Fruit fly (Drosophila melanogaster) Kc167 (cell line): ENCODE data around the gene slmo.

Source experiments
- Myc ChIP-seq: fragments of >200 bp; optimal IDR thresholded peaks from 2 replicates; lab custom pipeline; 2017; ENCODE audit warnings: missing external identifiers
- Sin3A ChIP-seq: fragments of >200 bp; optimal IDR thresholded peaks from 2 replicates; lab custom pipeline; 2018; ENCODE audit warnings: missing external identifiers
- h ChIP-seq: fragments of >200 bp; optimal IDR thresholded peaks from 3 replicates; lab custom pipeline; 2018; ENCODE audit warnings: missing external identifiers
- insv ChIP-seq: fragments of >200 bp; optimal IDR thresholded peaks from 3 replicates; lab custom pipeline; 2018; ENCODE audit warnings: missing external identifiers
- psq ChIP-seq: fragments of >200 bp; optimal IDR thresholded peaks from 2 replicates; lab custom pipeline; 2017; ENCODE audit warnings: missing external identifiers
- ttk ChIP-seq: sonication (Bioruptor generic); optimal IDR thresholded peaks from 2 replicates; lab custom pipeline; 2017; ENCODE audit warnings: missing external identifiers

The slmo gene

dm6 chr2L:6046865-6047264 lies 1.6 kb downstream of the slmo start:
- TF ChIP-seq Sin3A (no peak), ttk (lab: Kevin White, UChicago) (no peak), Myc (lab: Kevin White, UChicago) (no peak), psq (lab: Kevin White, UChicago) (no peak), insv (lab: Kevin White, UChicago) (no peak), h (no peak)

- TF ChIP-seq insv (lab: Kevin White, UChicago) (no peak), ttk (lab: Kevin White, UChicago) (no peak), Sin3A (no peak), h (no peak), Myc (lab: Kevin White, UChicago) (no peak), psq (lab: Kevin White, UChicago) (no peak)
These were observed 2.4 kb downstream of the slmo start, which contains the start of gene Pfas for dm6 chr2L:6045972-6046718. Pfas (minus strand) TSS chr2L:6046050.

DNA sequence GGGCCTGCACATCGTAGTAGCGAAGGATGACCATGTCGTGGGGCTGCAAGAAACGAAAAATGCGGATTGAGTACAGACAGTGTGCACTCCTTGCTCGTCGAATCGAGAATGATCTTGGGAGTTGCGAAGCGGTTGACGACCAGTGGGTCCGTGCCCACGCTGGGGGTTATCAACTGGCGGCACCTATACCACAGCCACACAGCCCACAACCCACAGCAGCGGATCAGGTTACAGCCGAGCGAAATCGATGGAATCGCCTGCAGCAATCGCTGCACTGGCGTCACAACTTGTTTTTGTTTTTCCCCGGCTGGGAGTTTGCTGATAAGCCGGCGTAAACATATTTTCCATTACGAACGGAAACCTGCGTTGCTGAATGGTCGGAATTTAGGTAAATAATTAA lies 3.0 kb downstream of the slmo start:
- no peak for TF ChIP-seq ttk (lab: Kevin White, UChicago)
- no peak for TF ChIP-seq h
- TF ChIP-seq Sin3A, result no peak
- no peak for TF ChIP-seq Myc (lab: Kevin White, UChicago)
- TF ChIP-seq psq (lab: Kevin White, UChicago), result no peak
- TF ChIP-seq insv (lab: Kevin White, UChicago), result no peak

DNA sequence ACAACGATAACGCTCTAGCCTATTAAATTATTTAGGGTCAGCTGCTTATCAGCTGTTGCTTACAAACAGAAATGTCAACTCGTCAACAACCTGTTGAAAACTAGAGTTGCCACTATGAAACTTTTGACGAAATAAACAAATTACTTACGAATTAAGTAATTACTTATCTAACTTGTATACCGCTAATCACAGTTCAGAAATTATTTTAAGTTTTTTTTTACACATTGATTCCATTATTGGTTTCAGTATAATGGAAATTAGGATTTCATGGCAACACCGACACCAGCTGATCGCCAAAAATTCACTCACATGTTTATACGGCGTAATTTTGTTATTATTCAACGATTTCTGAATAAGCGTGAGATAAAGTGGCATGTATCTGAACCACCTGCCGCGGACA lies 10.7 kb downstream of the slmo start, which contains the start of the genes CG9117 and CG31643:
TSS of gene CG9117 (minus strand) at position 73 of the 400 bp plus-strand sequence.
TSS of gene CG31643 (plus strand) at position 288 of the 400 bp plus-strand sequence.
- TF ChIP-seq h (no peak), insv (lab: Kevin White, UChicago) (no peak), ttk (lab: Kevin White, UChicago) (no peak), Sin3A (no peak), psq (lab: Kevin White, UChicago) (no peak), Myc (lab: Kevin White, UChicago) (no peak)

DNA sequence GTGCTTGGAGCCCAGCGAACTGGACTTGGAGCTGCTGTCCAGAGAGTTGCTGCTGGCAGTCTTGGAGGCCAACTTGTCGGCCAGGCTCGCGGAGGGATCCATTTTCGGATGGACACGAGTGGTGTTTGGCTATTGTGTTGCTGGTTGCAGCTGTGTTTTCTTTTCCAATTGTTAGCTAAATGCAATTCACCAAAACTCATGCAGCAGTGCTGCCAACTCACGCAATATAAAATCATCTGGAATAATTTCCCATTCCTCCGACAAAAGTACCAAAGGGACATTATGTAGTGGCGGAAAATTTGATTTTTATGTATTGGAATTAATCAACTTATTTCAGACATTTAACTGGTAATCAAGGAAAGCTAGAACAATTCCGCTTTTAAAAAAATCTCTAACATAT lies 11.8 kb downstream of the slmo start, which contains the start of gene mtm:
TSS of gene mtm (minus strand) at position 306 of the 400 bp plus-strand sequence.
- TF ChIP-seq ttk (lab: Kevin White, UChicago) (no peak), Sin3A (no peak), insv (lab: Kevin White, UChicago) (no peak), Myc (lab: Kevin White, UChicago) (no peak), h (no peak), psq (lab: Kevin White, UChicago) (no peak)

- TF ChIP-seq psq (lab: Kevin White, UChicago) (no peak), Sin3A (no peak), ttk (lab: Kevin White, UChicago) (no peak), insv (lab: Kevin White, UChicago) (no peak), Myc (lab: Kevin White, UChicago) (no peak), h (no peak)
These were observed 13.4 kb downstream of the slmo start for dm6 chr2L:6035155-6035554.

dm6 chr2L:6034344-6034743 lies 14.2 kb downstream of the slmo start, which contains the start of gene CG9109:
CG9109 (minus strand) TSS chr2L:6034423.
- TF ChIP-seq ttk (lab: Kevin White, UChicago), result no peak
- no peak for TF ChIP-seq Sin3A
- TF ChIP-seq Myc (lab: Kevin White, UChicago), result no peak
- no peak for TF ChIP-seq insv (lab: Kevin White, UChicago)
- TF ChIP-seq psq (lab: Kevin White, UChicago), result no peak
- no peak for TF ChIP-seq h

DNA sequence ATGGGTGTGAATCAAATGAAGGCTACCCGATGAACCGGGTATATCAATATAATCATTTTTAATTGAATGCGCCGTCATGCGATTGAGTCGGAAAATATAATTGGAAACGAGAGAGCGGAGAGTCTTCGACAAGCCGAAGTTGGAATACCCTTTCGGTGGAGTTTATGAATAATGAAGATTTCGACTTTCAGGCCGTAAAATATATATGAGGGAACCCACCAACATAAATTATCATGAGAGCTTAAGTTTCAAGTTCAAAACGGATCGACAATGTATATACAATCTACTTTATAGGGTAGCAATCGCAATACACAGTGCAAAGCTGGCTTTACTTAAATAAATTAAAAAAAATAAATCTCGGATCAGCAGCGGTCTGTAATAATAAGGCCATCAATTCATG lies 16.7 kb downstream of the slmo start:
- TF ChIP-seq insv (lab: Kevin White, UChicago) (no peak), psq (lab: Kevin White, UChicago) (no peak), Myc (lab: Kevin White, UChicago) (no peak), h (no peak), Sin3A (no peak), ttk (lab: Kevin White, UChicago) (no peak)

- TF ChIP-seq Sin3A, result no peak
- TF ChIP-seq Myc (lab: Kevin White, UChicago), result no peak
- no peak for TF ChIP-seq ttk (lab: Kevin White, UChicago)
- TF ChIP-seq psq (lab: Kevin White, UChicago), result no peak
- TF ChIP-seq insv (lab: Kevin White, UChicago), result no peak
- TF ChIP-seq h, result no peak
These were observed 19.8 kb downstream of the slmo start for dm6 chr2L:6028712-6029111.

DNA sequence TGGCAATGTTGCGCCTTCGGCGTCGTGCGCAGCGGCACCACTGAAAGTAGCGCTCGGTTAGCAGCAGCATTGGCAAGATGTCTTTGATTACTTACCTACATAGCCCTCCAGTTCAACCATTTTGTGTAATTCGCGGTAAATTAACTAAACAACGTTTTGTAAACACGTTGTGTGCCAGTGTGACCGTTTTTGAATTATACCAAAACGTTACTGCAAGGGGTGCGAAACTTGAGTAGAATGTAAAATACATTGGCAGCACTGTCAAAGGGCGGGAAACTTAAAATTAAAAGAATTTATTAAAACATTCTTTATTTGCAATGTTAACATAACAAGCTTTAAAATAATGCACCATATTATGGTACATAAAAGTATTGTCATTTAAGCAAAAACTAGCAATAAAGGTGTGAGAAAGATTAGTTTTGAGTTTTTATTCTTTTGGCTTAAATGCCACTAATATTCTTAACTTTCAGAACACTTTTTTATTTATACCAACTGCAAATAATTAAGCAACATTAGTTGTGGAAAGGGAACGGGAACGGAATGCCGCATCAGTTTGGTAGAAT lies 24.1 kb downstream of the slmo start, which contains the start of gene CG9107:
TSS of gene CG9107 (minus strand) at position 195 of the 563 bp plus-strand sequence.
- TF ChIP-seq h (no peak), insv (lab: Kevin White, UChicago) (no peak), ttk (lab: Kevin White, UChicago) (no peak), Myc (lab: Kevin White, UChicago) (no peak), Sin3A (no peak), psq (lab: Kevin White, UChicago) (no peak)

- no peak for TF ChIP-seq Myc (lab: Kevin White, UChicago)
- TF ChIP-seq ttk (lab: Kevin White, UChicago), result no peak
- TF ChIP-seq psq (lab: Kevin White, UChicago), result no peak
- TF ChIP-seq Sin3A, result no peak
- TF ChIP-seq h, result no peak
- no peak for TF ChIP-seq insv (lab: Kevin White, UChicago)
These were observed 25.7 kb downstream of the slmo start for dm6 chr2L:6022793-6023192.

- TF ChIP-seq Myc (lab: Kevin White, UChicago) (no peak), Sin3A (no peak), psq (lab: Kevin White, UChicago) (no peak), ttk (lab: Kevin White, UChicago) (no peak), insv (lab: Kevin White, UChicago) (no peak), h (no peak)
These were observed 28.0 kb downstream of the slmo start, which contains the start of gene CG13996 for dm6 chr2L:6020535-6020934. CG13996 (plus strand) TSS chr2L:6020835.
